Fruit fly (Drosophila melanogaster) whole organism, embryonic: Measurements from ENCODE around the gene CG44090.
A peak's percentile ranks its signal among the peaks of the same experiment; 100 is the strongest.

Experiments
- Antp ChIP-seq: fragments of 200-800 bp; sonication (Bioruptor generic); optimal IDR thresholded peaks from 3 replicates; lab custom pipeline; 2016; ENCODE audit warnings: missing biosample characterization, missing genetic modification characterization
- CG10274 ChIP-seq: fragments of 200-800 bp; sonication (Bioruptor generic); optimal IDR thresholded peaks from 3 replicates; lab custom pipeline; 2017; ENCODE audit warnings: missing biosample characterization, mild to moderate bottlenecking, missing genetic modification characterization
- CG13624 ChIP-seq: fragments of 200-800 bp; sonication (Bioruptor generic); optimal IDR thresholded peaks from 2 replicates; lab custom pipeline; 2016; ENCODE audit warnings: missing biosample characterization, missing genetic modification characterization
- CG1603 ChIP-seq: fragments of 200-800 bp; sonication (Bioruptor generic); optimal IDR thresholded peaks from 2 replicates; lab custom pipeline; 2019; ENCODE audit warnings: missing biosample characterization, mild to moderate bottlenecking, missing genetic modification characterization, moderate library complexity
- CG1647 ChIP-seq: fragments of 200-800 bp; sonication (Bioruptor generic); optimal IDR thresholded peaks from 3 replicates; lab custom pipeline; 2016; ENCODE audit warnings: missing biosample characterization, missing genetic modification characterization
- CG17829 ChIP-seq: fragments of 200-800 bp; optimal IDR thresholded peaks from 2 replicates; lab custom pipeline; 2019; ENCODE audit warnings: missing biosample characterization, mild to moderate bottlenecking, missing genetic modification characterization, moderate library complexity
- CG30020 ChIP-seq: fragments of 200-800 bp; optimal IDR thresholded peaks from 2 replicates; lab custom pipeline; 2019; ENCODE audit warnings: missing biosample characterization, mild to moderate bottlenecking, missing genetic modification characterization, moderate library complexity
- CG3995 ChIP-seq: fragments of 200-800 bp; sonication (Bioruptor generic); optimal IDR thresholded peaks from 3 replicates; lab custom pipeline; 2016; ENCODE audit warnings: missing biosample characterization, missing genetic modification characterization
- CG42726 ChIP-seq: fragments of 200-800 bp; sonication (Bioruptor generic); IDR thresholded peaks from 2 replicates; pipeline ENCODE4 v1.3.6; 2022; ENCODE audit warnings: missing biosample characterization, missing genetic modification characterization; ENCODE audit not compliant: partially characterized antibody
- CG7839 ChIP-seq: fragments of 200-800 bp; sonication (Bioruptor generic); optimal IDR thresholded peaks from 3 replicates; lab custom pipeline; 2018; ENCODE audit warnings: missing biosample characterization, mild to moderate bottlenecking, missing genetic modification characterization, moderate library complexity
- CG8359 ChIP-seq: fragments of 200-800 bp; sonication (Bioruptor generic); optimal IDR thresholded peaks from 2 replicates; lab custom pipeline; 2017; ENCODE audit warnings: missing biosample characterization, mild to moderate bottlenecking, missing genetic modification characterization, borderline replicate concordance
- CG8478 ChIP-seq: fragments of >200 bp; optimal IDR thresholded peaks from 2 replicates; lab custom pipeline; 2018
- CG9876 ChIP-seq: fragments of 200-800 bp; sonication (Bioruptor generic); optimal IDR thresholded peaks from 2 replicates; lab custom pipeline; 2016; ENCODE audit warnings: missing biosample characterization, missing genetic modification characterization
- Camta ChIP-seq: fragments of 200-800 bp; sonication (Bioruptor generic); optimal IDR thresholded peaks from 2 replicates; lab custom pipeline; 2016; ENCODE audit warnings: missing biosample characterization, missing genetic modification characterization
- D ChIP-seq, 2 experiments: fragments of 200-800 bp in 1 of 2; fragments of >200 bp in 1 of 2; sonication (Bioruptor generic) in 1 of 2; optimal IDR thresholded peaks; 2 replicates in 1 of 2; 3 replicates in 1 of 2; lab custom pipeline; 2017; ENCODE audit warnings: mild to moderate bottlenecking in 1 of 2, missing biosample characterization in 1 of 2, missing genetic modification characterization in 1 of 2, missing genetic modification reagents in 1 of 2
- Dip3 ChIP-seq: fragments of 200-800 bp; sonication (Bioruptor generic); optimal IDR thresholded peaks from 3 replicates; lab custom pipeline; 2016; ENCODE audit warnings: missing biosample characterization, missing genetic modification characterization
- ERR ChIP-seq: fragments of 200-800 bp; sonication (Bioruptor generic); optimal IDR thresholded peaks from 2 replicates; lab custom pipeline; 2016; ENCODE audit warnings: missing biosample characterization, missing genetic modification characterization
- H15 ChIP-seq: fragments of 200-800 bp; sonication (Bioruptor generic); IDR thresholded peaks from 3 replicates; pipeline ENCODE4 v1.3.6; 2022; ENCODE audit warnings: missing biosample characterization, missing genetic modification characterization
- Hr3 ChIP-seq: fragments of 200-800 bp; sonication (Bioruptor generic); optimal IDR thresholded peaks from 3 replicates; lab custom pipeline; 2016; ENCODE audit warnings: missing biosample characterization, missing genetic modification characterization
- MBD-R2 ChIP-seq: fragments of 200-800 bp; sonication (Bioruptor generic); IDR thresholded peaks from 2 replicates; pipeline ENCODE4 v1.3.6; 2022; ENCODE audit warnings: missing biosample characterization, missing genetic modification characterization
- Optix ChIP-seq: fragments of 200-800 bp; sonication (Bioruptor generic); IDR thresholded peaks from 3 replicates; pipeline ENCODE4 v1.3.6; 2022; ENCODE audit warnings: missing biosample characterization, missing genetic modification characterization
- Ptx1 ChIP-seq: fragments of 200-800 bp; sonication (Bioruptor generic); IDR thresholded peaks from 2 replicates; pipeline ENCODE4 v1.3.6; 2022; ENCODE audit warnings: missing biosample characterization, missing genetic modification characterization
- Sin3A ChIP-seq: fragments of >200 bp; optimal IDR thresholded peaks from 2 replicates; lab custom pipeline; 2018
- Trl ChIP-seq, 3 experiments: fragments of >200 bp in 2 of 3; fragments of 200-800 bp in 1 of 3; sonication (Bioruptor generic) in 1 of 3; optimal IDR thresholded peaks; 2 replicates in 1 of 3; 3 replicates in 2 of 3; lab custom pipeline; 2016 to 2017; ENCODE audit warnings: missing biosample characterization in 1 of 3, missing genetic modification characterization in 1 of 3
- Xbp1 ChIP-seq: fragments of 200-800 bp; sonication (Bioruptor generic); optimal IDR thresholded peaks from 3 replicates; lab custom pipeline; 2016; ENCODE audit warnings: missing biosample characterization, mild to moderate bottlenecking, missing genetic modification characterization
- chif ChIP-seq, 2 experiments: fragments of 200-800 bp; sonication (Bioruptor generic); optimal IDR thresholded peaks; 3 replicates each; lab custom pipeline; 2016; ENCODE audit warnings: missing biosample characterization in 2 of 2, missing genetic modification characterization in 2 of 2
- chinmo ChIP-seq: fragments of 200-800 bp; sonication (Bioruptor generic); IDR thresholded peaks from 4 replicates; pipeline ENCODE4 v1.3.6; 2022; ENCODE audit warnings: missing biosample characterization, missing genetic modification characterization; ENCODE audit not compliant: partially characterized antibody
- disco-r ChIP-seq: fragments of 200-800 bp; sonication (Bioruptor generic); optimal IDR thresholded peaks from 2 replicates; lab custom pipeline; 2016; ENCODE audit warnings: missing biosample characterization, missing genetic modification characterization
- eve ChIP-seq, 2 experiments: fragments of >200 bp; optimal IDR thresholded peaks; 2 replicates each; lab custom pipeline; 2017; ENCODE audit warnings: missing biosample characterization in 2 of 2, missing genetic modification characterization in 2 of 2
- fd64A ChIP-seq: fragments of 200-800 bp; sonication (Bioruptor generic); optimal IDR thresholded peaks from 3 replicates; lab custom pipeline; 2018; ENCODE audit warnings: missing biosample characterization, mild to moderate bottlenecking, missing genetic modification characterization
- gro ChIP-seq: fragments of 200-800 bp; sonication (Bioruptor generic); optimal IDR thresholded peaks from 2 replicates; lab custom pipeline; 2016; ENCODE audit warnings: missing biosample characterization, missing genetic modification characterization
- gsb ChIP-seq: fragments of 200-800 bp; sonication (Bioruptor generic); IDR thresholded peaks from 2 replicates; pipeline ENCODE4 v1.3.6; 2022; ENCODE audit warnings: missing biosample characterization, missing genetic modification characterization
- hkb ChIP-seq, 2 experiments: fragments of 200-800 bp in 1 of 2; fragments of >200 bp in 1 of 2; sonication (Bioruptor generic) in 1 of 2; IDR thresholded peaks in 1 of 2; optimal IDR thresholded peaks in 1 of 2; 2 replicates each; pipeline versions ENCODE4 v1.3.6 to Lab custom; 2017 to 2022; ENCODE audit warnings: missing biosample characterization in 1 of 2, missing genetic modification characterization in 1 of 2
- hth ChIP-seq: fragments of >200 bp; optimal IDR thresholded peaks from 2 replicates; lab custom pipeline; 2017; ENCODE audit warnings: inconsistent platforms
- ind ChIP-seq: fragments of 200-800 bp; sonication (Bioruptor generic); optimal IDR thresholded peaks from 3 replicates; lab custom pipeline; 2016; ENCODE audit warnings: missing biosample characterization, missing genetic modification characterization
- kay ChIP-seq: fragments of 200-800 bp; sonication (Bioruptor generic); optimal IDR thresholded peaks from 2 replicates; lab custom pipeline; 2016; ENCODE audit warnings: missing biosample characterization, missing genetic modification characterization
- ken ChIP-seq: fragments of 200-800 bp; sonication (Bioruptor generic); IDR thresholded peaks from 3 replicates; pipeline ENCODE4 v1.3.6; 2022; ENCODE audit warnings: missing biosample characterization, missing genetic modification characterization
- kni ChIP-seq: fragments of 200-800 bp; sonication (Bioruptor generic); optimal IDR thresholded peaks from 3 replicates; lab custom pipeline; 2017; ENCODE audit warnings: mild to moderate bottlenecking, missing biosample characterization, missing genetic modification reagents, missing genetic modification characterization
- mam ChIP-seq: fragments of 200-800 bp; sonication (Bioruptor generic); optimal IDR thresholded peaks from 3 replicates; lab custom pipeline; 2016; ENCODE audit warnings: missing biosample characterization, missing genetic modification characterization
- nom ChIP-seq: fragments of 200-800 bp; sonication (Bioruptor generic); optimal IDR thresholded peaks from 2 replicates; lab custom pipeline; 2017; ENCODE audit warnings: missing biosample characterization, missing genetic modification characterization, mild to moderate bottlenecking, moderate library complexity, missing genetic modification reagents
- odd ChIP-seq: fragments of 200-800 bp; sonication (Bioruptor generic); optimal IDR thresholded peaks from 2 replicates; lab custom pipeline; 2017; ENCODE audit warnings: missing biosample characterization, mild to moderate bottlenecking, missing genetic modification characterization
- org-1 ChIP-seq: fragments of 200-800 bp; sonication (Bioruptor generic); optimal IDR thresholded peaks from 2 replicates; lab custom pipeline; 2017; ENCODE audit warnings: missing biosample characterization, missing genetic modification characterization
- peb ChIP-seq: fragments of 200-800 bp; sonication (Bioruptor generic); IDR thresholded peaks from 2 replicates; pipeline ENCODE4 v1.3.6; 2022; ENCODE audit warnings: missing biosample characterization, missing genetic modification characterization
- prd ChIP-seq, 3 experiments: fragments of >200 bp in 2 of 3; fragments of 200-800 bp in 1 of 3; sonication (Bioruptor generic) in 1 of 3; optimal IDR thresholded peaks in 2 of 3; IDR thresholded peaks in 1 of 3; 2 replicates in 2 of 3; 3 replicates in 1 of 3; pipeline versions ENCODE4 v1.3.6 to Lab custom; 2017 to 2022; ENCODE audit warnings: missing biosample characterization in 1 of 3, missing genetic modification characterization in 1 of 3
- rib ChIP-seq: fragments of 200-800 bp; sonication (Bioruptor generic); IDR thresholded peaks from 2 replicates; pipeline ENCODE4 v1.3.6; 2022; ENCODE audit warnings: missing biosample characterization, missing genetic modification characterization
- sim ChIP-seq: fragments of 200-800 bp; sonication (Bioruptor generic); IDR thresholded peaks from 2 replicates; pipeline ENCODE4 v1.3.6; 2022; ENCODE audit warnings: missing biosample characterization, missing genetic modification characterization
- sqz ChIP-seq: fragments of 200-800 bp; sonication (Bioruptor generic); optimal IDR thresholded peaks from 3 replicates; lab custom pipeline; 2018; ENCODE audit warnings: missing biosample characterization, mild to moderate bottlenecking, missing genetic modification characterization
- tap ChIP-seq: fragments of 200-800 bp; optimal IDR thresholded peaks from 3 replicates; lab custom pipeline; 2019; ENCODE audit warnings: missing biosample characterization, mild to moderate bottlenecking, missing genetic modification characterization, moderate library complexity
- unpg ChIP-seq: fragments of 200-800 bp; sonication (Bioruptor generic); optimal IDR thresholded peaks from 3 replicates; lab custom pipeline; 2018; ENCODE audit warnings: missing biosample characterization, mild to moderate bottlenecking, missing genetic modification characterization, moderate library complexity
- zfh2 ChIP-seq: fragments of 200-800 bp; sonication (Bioruptor generic); optimal IDR thresholded peaks from 2 replicates; lab custom pipeline; 2016; ENCODE audit warnings: missing biosample characterization, missing genetic modification characterization

CG44090 gene

dm6 chr3R:17401289-17401752, 32.9 kb downstream of the CG44090 start (continued):
- TF ChIP-seq CG13624 (peak; percentile 39), peb (GFP tag; lab: Robert Waterston, UW) (no peak), mam (GFP tag; lab: Kevin White, UChicago) (peak; percentile 78), CG8359 (GFP tag; lab: Kevin White, UChicago) (no peak), D (optimal IDR thresholded peaks at IDR 0.05; lab: Kevin White, UChicago) (no peak), D (GFP tag; optimal IDR thresholded peaks at IDR 0.05; lab: Kevin White, UChicago) (no peak), Dip3 (GFP tag; lab: Kevin White, UChicago) (peak; percentile 64), Antp (GFP tag; lab: Kevin White, UChicago) (peak; percentile 45), sim (no peak), Optix (no peak), CG8478 (lab: Kevin White, UChicago) (no peak), Sin3A (lab: Kevin White, UChicago) (no peak), zfh2 (GFP tag; lab: Kevin White, UChicago) (peak; percentile 66), Xbp1 (GFP tag; lab: Kevin White, UChicago) (peak; percentile 72), Camta (peak; percentile 53), H15 (no peak), rib (GFP tag; lab: Robert Waterston, UW) (peak; percentile 69), CG1603 (tag; lab: Kevin White, UChicago) (peak; percentile 81), chinmo (GFP tag; lab: Robert Waterston, UW) (peak; percentile 96), prd (optimal IDR thresholded peaks at IDR 0.05; lab: Kevin White, UChicago) (no peak), prd (GFP tag; IDR thresholded peaks at IDR 0.05; lab: Robert Waterston, UW) (peak; percentile 59), odd (GFP tag; lab: Kevin White, UChicago) (peak; percentile 33), CG17829 (peak; percentile 48), eve (GFP tag; optimal IDR thresholded peaks at IDR 0.05; lab: Kevin White, UChicago) (no peak), kay (GFP tag; lab: Kevin White, UChicago) (peak; percentile 30), CG3995 (GFP tag; lab: Kevin White, UChicago) (peak; percentile 45), org-1 (no peak), gro (peak; percentile 51), CG9876 (GFP tag; lab: Kevin White, UChicago) (peak; percentile 52), ken (no peak), Trl (optimal IDR thresholded peaks at IDR 0.05; lab: Kevin White, UChicago) (no peak), Trl (GFP tag; optimal IDR thresholded peaks at IDR 0.05; lab: Kevin White, UChicago) (peak; percentile 53), Hr3 (GFP tag; lab: Kevin White, UChicago) (peak; percentile 53), MBD-R2 (GFP tag; lab: Robert Waterston, UW) (peak; percentile 65), sqz (GFP tag; lab: Kevin White, UChicago) (no peak), gsb (GFP tag; lab: Robert Waterston, UW) (no peak), disco-r (GFP tag; lab: Kevin White, UChicago) (no peak), kni (GFP tag; lab: Kevin White, UChicago) (no peak), chif (GFP tag; optimal IDR thresholded peaks at IDR 0.05; lab: Kevin White, UChicago) (peak in 1 of 2 experiments; percentile 43), CG1647 (GFP tag; lab: Kevin White, UChicago) (no peak), hkb (optimal IDR thresholded peaks at IDR 0.05; lab: Kevin White, UChicago) (no peak), hkb (GFP tag; IDR thresholded peaks at IDR 0.05; lab: Robert Waterston, UW) (0 out of 2 replicates have a peak, but pooled peaks have one; percentile 36), nom (GFP tag; lab: Kevin White, UChicago) (no peak), ind (GFP tag; lab: Kevin White, UChicago) (peak; percentile 33), hth (lab: Kevin White, UChicago) (no peak), CG7839 (peak; percentile 62), unpg (GFP tag; lab: Kevin White, UChicago) (peak; percentile 49), CG10274 (GFP tag; lab: Kevin White, UChicago) (no peak), CG30020 (peak; percentile 91), tap (no peak), fd64A (GFP tag; lab: Kevin White, UChicago) (no peak), Ptx1 (peak; percentile 47; the same call in 1 of the 2 replicates), CG42726 (GFP tag; lab: Robert Waterston, UW) (peak; percentile 43; the same call in 1 of the 2 replicates), ERR (GFP tag; lab: Kevin White, UChicago) (peak; percentile 15)
